Fruit fly (Drosophila melanogaster) whole organism, wandering third instar larva: ENCODE measurements around the gene CG43658.

Experiments
- CG32264 ChIP-seq: fragments of 200-800 bp; sonication (Bioruptor generic); optimal IDR thresholded peaks from 2 replicates; lab custom pipeline; 2016; ENCODE audit warnings: missing biosample characterization, missing genetic modification characterization
- Dif ChIP-seq: fragments of 200-275, 200-300 bp; sonication (Bioruptor generic); optimal IDR thresholded peaks from 2 replicates; lab custom pipeline; 2018; ENCODE audit warnings: missing biosample characterization, missing genetic modification characterization; ENCODE audit not compliant: partially characterized antibody
- GATAd ChIP-seq: sonication (Bioruptor generic); optimal IDR thresholded peaks from 2 replicates; lab custom pipeline; 2016; ENCODE audit warnings: missing biosample characterization, missing genetic modification characterization
- Hr83 ChIP-seq: fragments of 200-300 bp; sonication (Bioruptor generic); optimal IDR thresholded peaks from 2 replicates; lab custom pipeline; 2016; ENCODE audit warnings: missing biosample characterization, mild to moderate bottlenecking, missing genetic modification characterization, moderate library complexity; ENCODE audit not compliant: poor library complexity, severe bottlenecking
- Myc ChIP-seq: fragments of >200 bp; optimal IDR thresholded peaks from 2 replicates; lab custom pipeline; 2017
- N ChIP-seq: fragments of >200 bp; optimal IDR thresholded peaks from 2 replicates; lab custom pipeline; 2018; ENCODE audit warnings: missing biosample characterization, missing external identifiers, missing genetic modification characterization
- brk ChIP-seq: fragments of 200-800 bp; sonication (Bioruptor generic); optimal IDR thresholded peaks from 2 replicates; lab custom pipeline; 2016; ENCODE audit warnings: missing biosample characterization, mild to moderate bottlenecking, missing genetic modification characterization
- dl ChIP-seq, 2 experiments: fragments of 175-275, 200-275 bp in 1 of 2; fragments of 200-275 bp in 1 of 2; sonication (Bioruptor generic); optimal IDR thresholded peaks; lab custom pipeline; 2018; ENCODE audit warnings: mild to moderate bottlenecking in 2 of 2, missing biosample characterization in 2 of 2, missing genetic modification characterization in 2 of 2, moderate library complexity in 2 of 2; ENCODE audit not compliant: partially characterized antibody in 2 of 2, insufficient read depth in 1 of 2
- foxo ChIP-seq, 2 experiments: fragments of 200-800 bp; sonication (Bioruptor generic); optimal IDR thresholded peaks; 2 replicates in 1 of 2; 3 replicates in 1 of 2; lab custom pipeline; 2016 to 2017; ENCODE audit warnings: missing biosample characterization in 2 of 2, missing genetic modification characterization in 2 of 2
- jim ChIP-seq: fragments of 175-275, 200-325 bp; sonication (Bioruptor generic); optimal IDR thresholded peaks from 2 replicates; lab custom pipeline; 2016; ENCODE audit warnings: missing biosample characterization, mild to moderate bottlenecking, missing genetic modification characterization

DNA sequence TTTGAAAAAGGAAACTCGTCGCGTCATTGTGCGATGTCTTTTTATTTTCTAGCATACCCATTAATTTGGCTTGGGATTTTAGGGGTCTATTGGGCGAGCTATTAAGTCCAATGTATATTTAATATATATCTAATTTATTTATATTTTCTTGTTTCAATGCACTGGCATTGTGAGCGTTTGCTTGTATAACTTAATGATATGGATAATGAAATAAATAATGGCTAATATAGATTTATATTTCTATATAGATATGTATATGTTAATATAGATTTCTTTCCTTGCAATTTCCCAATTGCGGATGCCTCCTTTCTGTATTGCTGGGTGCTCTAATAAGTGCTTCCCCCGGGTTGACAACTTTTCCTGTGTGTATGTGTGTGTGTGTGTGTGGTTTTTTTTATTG, 89.4 kb downstream of the CG43658 start:
- no peak for TF ChIP-seq GATAd (GFP tag; lab: Kevin White, UChicago)
- no peak for TF ChIP-seq dl (GFP tag; optimal IDR thresholded peaks at IDR 0.05; lab: Kevin White, UChicago; ENCODE audit: insufficient read depth in 1 of 2, partially characterized antibody in 2 of 2)
- TF ChIP-seq foxo (GFP tag; optimal IDR thresholded peaks at IDR 0.05; lab: Kevin White, UChicago): no peak
- no peak for TF ChIP-seq Dif (GFP tag; lab: Kevin White, UChicago)
- no peak for TF ChIP-seq Myc (lab: Kevin White, UChicago)
- TF ChIP-seq N (GFP tag; lab: Kevin White, UChicago): no peak
- TF ChIP-seq Hr83 (GFP tag; lab: Kevin White, UChicago): no peak
- no peak for TF ChIP-seq brk
- TF ChIP-seq jim (GFP tag; lab: Kevin White, UChicago): no peak
- TF ChIP-seq CG32264 (GFP tag; lab: Kevin White, UChicago): no peak
